Fruit fly (Drosophila melanogaster): ENCODE data around the gene Rhau.

The Rhau gene

DNA sequence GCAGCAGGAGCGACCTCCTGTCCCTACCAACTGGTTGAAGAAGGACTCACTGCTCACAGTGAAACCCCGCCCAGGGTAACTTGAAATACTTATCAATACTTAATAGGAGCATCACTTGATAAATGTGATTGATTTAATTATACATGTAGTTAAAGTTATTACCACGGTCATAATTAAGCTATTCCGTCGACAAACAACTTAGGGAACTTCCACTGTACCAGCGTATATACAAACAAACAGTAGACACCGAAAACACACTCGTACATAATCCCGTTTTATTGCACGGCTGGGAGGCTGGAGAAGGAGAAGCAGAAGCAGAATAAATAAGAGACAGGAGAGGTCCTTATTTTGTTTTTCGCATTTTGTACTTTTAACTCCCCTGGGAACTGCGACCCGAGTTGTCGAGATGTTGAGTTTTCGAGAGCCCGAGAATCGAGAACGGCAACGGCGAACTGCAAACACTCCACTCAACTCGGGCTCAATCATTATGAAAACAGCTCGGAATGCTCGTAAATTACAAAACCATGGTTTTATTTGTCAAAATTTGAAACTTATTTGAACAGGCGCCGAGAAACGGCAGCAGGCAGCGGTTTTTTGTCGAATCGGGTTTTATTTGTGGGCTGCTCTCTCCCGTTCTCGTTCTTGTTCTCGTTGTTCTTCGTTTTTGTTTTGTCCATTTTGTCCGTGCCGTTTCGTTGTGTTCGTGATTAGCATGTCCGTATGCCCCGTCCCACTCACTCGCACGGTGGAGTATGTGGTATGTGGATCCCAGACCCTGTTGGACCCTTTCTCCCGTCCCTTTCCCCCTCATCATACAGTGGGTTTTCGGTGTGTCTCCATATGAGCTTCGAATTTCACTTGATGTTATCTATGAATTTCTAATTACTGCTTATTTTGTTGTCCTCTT is 42.5 kb upstream of the Rhau start (continued):
- TF ChIP-seq CG14710 (tag; optimal IDR thresholded peaks at IDR 0.05) (peak; percentile 36), Taf1 (GFP tag; IDR thresholded peaks at IDR 0.05) (peak; percentile 78), CG30431 (GFP tag; optimal IDR thresholded peaks at IDR 0.05) (peak; percentile 52), Lhr (GFP tag; optimal IDR thresholded peaks at IDR 0.05) (no peak), da (GFP tag; optimal IDR thresholded peaks at IDR 0.05) (peak; percentile 43), stc (GFP tag; IDR thresholded peaks at IDR 0.05) (peak; percentile 23; the same call in 1 of the 2 replicates), sim (GFP tag; IDR thresholded peaks at IDR 0.05) (no peak; the same call in 1 of the 2 replicates), odd (GFP tag; optimal IDR thresholded peaks at IDR 0.05) (peak; percentile 40), Asciz (GFP tag; optimal IDR thresholded peaks at IDR 0.05) (peak; percentile 25), D19A (tag; optimal IDR thresholded peaks at IDR 0.05) (peak; percentile 32), az2 (GFP tag; optimal IDR thresholded peaks at IDR 0.05) (peak; percentile 61), grn (GFP tag; optimal IDR thresholded peaks at IDR 0.05) (peak; percentile 66), zf30C (GFP tag; optimal IDR thresholded peaks at IDR 0.05) (no peak), gcm (GFP tag; optimal IDR thresholded peaks at IDR 0.05) (peak; percentile 47), CG1832 (GFP tag; optimal IDR thresholded peaks at IDR 0.05) (peak; percentile 51), CG3726 (GFP tag; IDR thresholded peaks at IDR 0.05) (0 out of 3 replicates have a peak, but pooled peaks have one; percentile 33), lbe (GFP tag; optimal IDR thresholded peaks at IDR 0.05) (peak; percentile 96), NC2β (GFP tag; optimal IDR thresholded peaks at IDR 0.05) (peak; percentile 63), NfI (GFP tag; optimal IDR thresholded peaks at IDR 0.05) (peak; percentile 78), CG11398 (GFP tag; optimal IDR thresholded peaks at IDR 0.05) (peak; percentile 72), NK7.1 (GFP tag; optimal IDR thresholded peaks at IDR 0.05) (peak; percentile 61), fd102C (GFP tag; optimal IDR thresholded peaks at IDR 0.05) (peak; percentile 45), crp (GFP tag; optimal IDR thresholded peaks at IDR 0.05) (no peak)

DNA sequence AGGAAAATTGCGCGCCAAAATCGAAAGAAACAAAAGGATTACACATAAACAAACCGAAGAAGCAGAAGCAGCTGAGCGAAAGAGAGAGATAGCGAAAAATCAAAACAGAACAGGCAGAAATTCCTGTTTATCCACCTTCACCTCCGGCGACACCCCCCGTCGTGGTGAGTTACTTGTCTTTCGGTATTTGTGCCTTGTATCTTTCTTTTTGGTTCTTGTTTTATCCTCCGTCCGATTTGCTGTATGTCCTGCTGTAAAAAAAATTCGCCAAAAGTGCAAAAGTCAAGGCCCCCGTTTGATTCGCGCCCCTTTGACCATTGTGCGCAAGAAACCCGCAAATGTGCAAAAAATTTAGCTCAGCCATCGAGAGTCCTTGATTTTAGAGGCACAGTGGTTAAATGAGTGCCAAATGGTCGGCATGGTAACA is 40.6 kb upstream of the Rhau start:
- peak; percentile 92 for TF ChIP-seq nerfin-1 (tag; optimal IDR thresholded peaks at IDR 0.05)
- TF ChIP-seq CG8359 (GFP tag; optimal IDR thresholded peaks at IDR 0.05; ENCODE audit: borderline replicate concordance) = no peak
- TF ChIP-seq inv (GFP tag; IDR thresholded peaks at IDR 0.05; ENCODE audit: partially characterized antibody) = no peak
- peak; percentile 92 for TF ChIP-seq CG13894 (tag; optimal IDR thresholded peaks at IDR 0.05)
- no peak for TF ChIP-seq CG17612 (GFP tag; IDR thresholded peaks at IDR 0.05)
- TF ChIP-seq CG15479 (GFP tag; optimal IDR thresholded peaks at IDR 0.05) = peak; percentile 70
- no peak for TF ChIP-seq CG11456 (GFP tag; IDR thresholded peaks at IDR 0.05)
- TF ChIP-seq ap (GFP tag; IDR thresholded peaks at IDR 0.05) = no peak
- no peak for TF ChIP-seq Ptx1 (GFP tag; IDR thresholded peaks at IDR 0.05)
- peak; percentile 53 for TF ChIP-seq Med (GFP tag)
- TF ChIP-seq CG12299 (tag; optimal IDR thresholded peaks at IDR 0.05) = no peak
- no peak for TF ChIP-seq CG6175 (GFP tag; IDR thresholded peaks at IDR 0.05)
- TF ChIP-seq stwl (tag; optimal IDR thresholded peaks at IDR 0.05) = peak; percentile 12
- TF ChIP-seq CG17361 (GFP tag; IDR thresholded peaks at IDR 0.05) = no peak
- peak; percentile 30 for TF ChIP-seq CG18599 (GFP tag; optimal IDR thresholded peaks at IDR 0.05)
- TF ChIP-seq CG15073 (GFP tag; optimal IDR thresholded peaks at IDR 0.05) = no peak
- no peak for TF ChIP-seq salm (tag; optimal IDR thresholded peaks at IDR 0.05)
- no peak for TF ChIP-seq CG9876 (GFP tag; optimal IDR thresholded peaks at IDR 0.05)
- no peak for TF ChIP-seq CG11247 (GFP tag; IDR thresholded peaks at IDR 0.05)
- no peak for TF ChIP-seq wek (GFP tag; optimal IDR thresholded peaks at IDR 0.05)
- peak; percentile 32 for TF ChIP-seq pros (GFP tag; optimal IDR thresholded peaks at IDR 0.05)
- TF ChIP-seq CG12219 (GFP tag; optimal IDR thresholded peaks at IDR 0.05) = no peak
- no peak for TF ChIP-seq ro (GFP tag; IDR thresholded peaks at IDR 0.05)
- TF ChIP-seq her (GFP tag; optimal IDR thresholded peaks at IDR 0.05) = no peak
- TF ChIP-seq BEAF-32 (GFP tag; optimal IDR thresholded peaks at IDR 0.05) = no peak
- no peak for TF ChIP-seq Mad (GFP tag; optimal IDR thresholded peaks at IDR 0.05)

All from whole organism, embryonic.